Worm (Caenorhabditis elegans) whole organism, early embryonic: ENCODE measurements around the gene clec-9.

Experiments
- F13C5.2 ChIP-seq: sonication (generic microtip); optimal IDR thresholded peaks from 2 replicates; lab custom pipeline; 2017; ENCODE audit warnings: mild to moderate bottlenecking, missing genetic modification characterization, inconsistent platforms, missing compliant biosample characterization
- hmg-4 ChIP-seq: fragments of 200-800 bp; sonication (Bioruptor generic); optimal IDR thresholded peaks from 2 replicates; lab custom pipeline; 2018; ENCODE audit warnings: mild to moderate bottlenecking, missing genetic modification characterization, missing compliant biosample characterization
- tbx-11 ChIP-seq: fragments of 200-800 bp; sonication (Bioruptor generic); IDR thresholded peaks from 2 replicates; pipeline ENCODE4 v1.3.6; 2022; ENCODE audit warnings: missing genetic modification characterization, missing compliant biosample characterization
- tbx-37 ChIP-seq: fragments of 200-800 bp; sonication (Bioruptor generic); conservative IDR thresholded peaks from 2 replicates; pipeline ENCODE4 v1.3.6; 2022; ENCODE audit warnings: missing genetic modification reagents, missing genetic modification characterization, missing compliant biosample characterization

ce11 chrV:16747031-16747672 lies 40.7 kb upstream of the clec-9 start, which contains the start of gene dkf-2:
- TF ChIP-seq tbx-11 (GFP tag; lab: Robert Waterston, UW) (no peak), tbx-37 (GFP tag; lab: Robert Waterston, UW) (no peak), hmg-4 (GFP tag; lab: Kevin White, UChicago) (no peak), F13C5.2 (tag; lab: Kevin White, UChicago) (no peak)
